Worm (Caenorhabditis elegans) whole organism, L4/young adult: ENCODE results near the gene R52.5.

Experiments
- W03F9.2 ChIP-seq: fragments of 150-350 bp; optimal IDR thresholded peaks from 2 replicates; lab custom pipeline; 2014; ENCODE audit warnings: missing biosample characterization, missing genetic modification characterization
- him-1 ChIP-seq: sonication (generic microtip); optimal IDR thresholded peaks from 2 replicates; lab custom pipeline; 2016; ENCODE audit warnings: missing genotype, missing genetic modification reagents, missing genetic modification characterization, missing compliant biosample characterization

DNA sequence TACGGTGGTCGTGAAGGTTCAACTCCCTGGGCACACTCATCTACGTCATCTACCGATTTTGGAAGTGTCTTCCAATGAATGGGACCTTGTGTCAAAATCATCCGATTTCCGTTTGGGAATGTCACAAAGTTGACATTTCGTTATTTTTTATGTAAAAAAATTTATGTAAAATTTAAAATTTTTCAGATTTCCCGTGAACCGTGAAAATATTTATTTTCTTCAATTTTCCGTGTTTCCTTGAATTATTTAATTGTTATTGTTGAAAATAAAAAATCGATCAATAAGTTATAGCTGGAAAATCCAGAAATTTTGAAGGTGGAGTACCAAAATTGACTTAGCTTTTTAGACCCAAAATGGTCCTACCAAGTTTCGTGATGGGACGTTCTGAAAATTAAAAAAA is 25.8 kb upstream of the R52.5 start, which contains the start of gene hpo-7:
- no peak for TF ChIP-seq him-1
- no peak for TF ChIP-seq W03F9.2 (tag; lab: Kevin White, UChicago)
